Worm (Caenorhabditis elegans) whole organism, young adult: Measurements from ENCODE around the gene epg-9.

Experiments
- B0261.1 ChIP-seq: sonication (generic microtip); optimal IDR thresholded peaks from 2 replicates; lab custom pipeline; 2016; ENCODE audit warnings: mild to moderate bottlenecking, missing genetic modification characterization, moderate library complexity, missing compliant biosample characterization
- D2030.7 ChIP-seq: fragments of 200-800 bp; sonication (Bioruptor generic); IDR thresholded peaks from 2 replicates; pipeline ENCODE4 v1.3.6; 2022; ENCODE audit warnings: missing genetic modification reagents, missing genetic modification characterization, missing compliant biosample characterization
- K11D2.4 ChIP-seq: fragments of 200-800 bp; sonication (Bioruptor generic); IDR thresholded peaks from 2 replicates; pipeline ENCODE4 v1.3.6; 2022; ENCODE audit warnings: missing genetic modification reagents, missing genetic modification characterization, missing compliant biosample characterization
- K12H6.12 ChIP-seq: fragments of 200-800 bp; sonication (Bioruptor generic); optimal IDR thresholded peaks from 2 replicates; lab custom pipeline; 2018; ENCODE audit warnings: mild to moderate bottlenecking, missing genetic modification characterization, missing compliant biosample characterization
- T07F8.4 ChIP-seq: sonication (generic microtip); optimal IDR thresholded peaks from 2 replicates; lab custom pipeline; 2016; ENCODE audit warnings: mild to moderate bottlenecking, missing genetic modification characterization, moderate library complexity, missing compliant biosample characterization
- Y67H2A.10 ChIP-seq: fragments of 200-800 bp; sonication (Bioruptor generic); conservative IDR thresholded peaks from 2 replicates; pipeline ENCODE4 v1.3.6; 2022; ENCODE audit warnings: missing genetic modification reagents, missing genetic modification characterization, missing compliant biosample characterization
- akir-1 ChIP-seq: fragments of 200-800 bp; sonication (Bioruptor generic); optimal IDR thresholded peaks from 2 replicates; lab custom pipeline; 2018; ENCODE audit warnings: mild to moderate bottlenecking, missing genetic modification characterization, moderate library complexity, missing compliant biosample characterization
- aptf-2 ChIP-seq: fragments of 200-800 bp; sonication (Bioruptor generic); conservative IDR thresholded peaks from 2 replicates; pipeline ENCODE4 v1.3.6; 2022; ENCODE audit warnings: missing genetic modification reagents, missing genetic modification characterization, missing compliant biosample characterization
- aptf-3 ChIP-seq: fragments of 200-800 bp; sonication (Bioruptor generic); IDR thresholded peaks from 2 replicates; pipeline ENCODE4 v1.3.6; 2022; ENCODE audit warnings: missing genetic modification characterization, missing compliant biosample characterization
- atf-7 ChIP-seq: sonication (generic microtip); optimal IDR thresholded peaks from 2 replicates; lab custom pipeline; 2017; ENCODE audit warnings: mild to moderate bottlenecking, missing genetic modification characterization, missing compliant biosample characterization
- athp-1 ChIP-seq: sonication (generic microtip); optimal IDR thresholded peaks from 2 replicates; lab custom pipeline; 2017; ENCODE audit warnings: mild to moderate bottlenecking, missing genetic modification characterization, missing compliant biosample characterization
- attf-5 ChIP-seq: fragments of 200-800 bp; sonication (Bioruptor generic); optimal IDR thresholded peaks from 2 replicates; lab custom pipeline; 2018; ENCODE audit warnings: mild to moderate bottlenecking, missing genetic modification characterization, missing compliant biosample characterization
- attf-6 ChIP-seq: fragments of 200-800 bp; sonication (Bioruptor generic); IDR thresholded peaks from 2 replicates; pipeline ENCODE4 v1.3.6; 2022; ENCODE audit warnings: missing genetic modification reagents, missing genetic modification characterization, missing compliant biosample characterization
- bed-2 ChIP-seq: fragments of 200-800 bp; sonication (Bioruptor generic); IDR thresholded peaks from 2 replicates; pipeline ENCODE4 v1.3.6; 2022; ENCODE audit warnings: missing genetic modification reagents, missing genetic modification characterization, missing compliant biosample characterization
- ccch-3 ChIP-seq: fragments of 200-800 bp; sonication (Bioruptor generic); optimal IDR thresholded peaks from 2 replicates; lab custom pipeline; 2018; ENCODE audit warnings: mild to moderate bottlenecking, missing genetic modification characterization, missing compliant biosample characterization
- ceh-27 ChIP-seq: fragments of 200-800 bp; sonication (Bioruptor generic); optimal IDR thresholded peaks from 2 replicates; lab custom pipeline; 2018; ENCODE audit warnings: mild to moderate bottlenecking, missing genetic modification characterization, moderate library complexity, missing compliant biosample characterization
- ceh-79 ChIP-seq: sonication (generic microtip); optimal IDR thresholded peaks from 2 replicates; lab custom pipeline; 2017; ENCODE audit warnings: mild to moderate bottlenecking, missing genetic modification characterization, missing compliant biosample characterization
- die-1 ChIP-seq: sonication (generic microtip); optimal IDR thresholded peaks from 2 replicates; lab custom pipeline; 2016; ENCODE audit warnings: missing genotype, mild to moderate bottlenecking, missing genetic modification characterization, missing compliant biosample characterization
- dpff-1 ChIP-seq: sonication (generic microtip); optimal IDR thresholded peaks from 2 replicates; lab custom pipeline; 2017; ENCODE audit warnings: mild to moderate bottlenecking, missing genetic modification characterization, missing compliant biosample characterization
- dpl-1 ChIP-seq: fragments of 150-350 bp; optimal IDR thresholded peaks from 2 replicates; lab custom pipeline; 2014; ENCODE audit warnings: missing biosample characterization, missing genetic modification reagents, missing genetic modification characterization
- efl-1 ChIP-seq: fragments of 150-350 bp; optimal IDR thresholded peaks from 2 replicates; lab custom pipeline; 2014; ENCODE audit warnings: missing biosample characterization, missing genetic modification reagents, missing genetic modification characterization
- egrh-3 ChIP-seq: fragments of 200-800 bp; sonication (Bioruptor generic); IDR thresholded peaks from 2 replicates; pipeline ENCODE4 v1.3.6; 2022; ENCODE audit warnings: missing genetic modification reagents, missing genetic modification characterization, missing compliant biosample characterization
- gei-17 ChIP-seq: fragments of 200-800 bp; sonication (Bioruptor generic); optimal IDR thresholded peaks from 2 replicates; lab custom pipeline; 2018; ENCODE audit warnings: mild to moderate bottlenecking, missing genetic modification characterization, missing compliant biosample characterization
- him-1 ChIP-seq: sonication (generic microtip); optimal IDR thresholded peaks from 2 replicates; lab custom pipeline; 2016; ENCODE audit warnings: missing genotype, missing genetic modification reagents, missing genetic modification characterization, missing compliant biosample characterization
- hlh-26 ChIP-seq: fragments of 200-800 bp; sonication (Bioruptor generic); conservative IDR thresholded peaks from 2 replicates; pipeline ENCODE4 v1.3.6; 2022; ENCODE audit warnings: missing genetic modification reagents, missing genetic modification characterization, missing compliant biosample characterization
- hmg-1.2 ChIP-seq: fragments of 200-800 bp; sonication (Bioruptor generic); IDR thresholded peaks from 2 replicates; pipeline ENCODE4 v1.3.6; 2022; ENCODE audit warnings: missing genetic modification reagents, missing genetic modification characterization, missing compliant biosample characterization
- hsf-1 ChIP-seq: fragments of 200-800 bp; sonication (Bioruptor generic); IDR thresholded peaks from 2 replicates; pipeline ENCODE4 v1.3.6; 2022; ENCODE audit warnings: missing genetic modification reagents, missing genetic modification characterization, missing compliant biosample characterization
- lir-1 ChIP-seq: fragments of 200-800 bp; sonication (Bioruptor generic); conservative IDR thresholded peaks from 2 replicates; pipeline ENCODE4 v1.3.6; 2022; ENCODE audit warnings: missing genetic modification reagents, missing genetic modification characterization, missing compliant biosample characterization
- madf-10 ChIP-seq: sonication (generic microtip); optimal IDR thresholded peaks from 2 replicates; lab custom pipeline; 2016; ENCODE audit warnings: mild to moderate bottlenecking, missing genetic modification characterization, missing compliant biosample characterization
- madf-6 ChIP-seq: fragments of 200-800 bp; sonication (Bioruptor generic); IDR thresholded peaks from 2 replicates; pipeline ENCODE4 v1.3.6; 2022; ENCODE audit warnings: missing genetic modification reagents, missing genetic modification characterization, missing compliant biosample characterization
- mcd-1 ChIP-seq: fragments of 200-800 bp; sonication (Bioruptor generic); IDR thresholded peaks from 2 replicates; pipeline ENCODE4 v1.3.6; 2022; ENCODE audit warnings: missing genetic modification reagents, missing genetic modification characterization, missing compliant biosample characterization
- nfya-2 ChIP-seq: fragments of 200-800 bp; sonication (Bioruptor generic); IDR thresholded peaks from 2 replicates; pipeline ENCODE4 v1.3.6; 2022; ENCODE audit warnings: missing genetic modification reagents, missing genetic modification characterization, missing compliant biosample characterization
- nfyb-1 ChIP-seq: fragments of 200-800 bp; sonication (Bioruptor generic); IDR thresholded peaks from 2 replicates; pipeline ENCODE4 v1.3.6; 2022; ENCODE audit warnings: missing genetic modification reagents, missing genetic modification characterization, missing compliant biosample characterization
- nhr-120 ChIP-seq: fragments of 200-800 bp; sonication (Bioruptor generic); IDR thresholded peaks from 2 replicates; pipeline ENCODE4 v1.3.6; 2022; ENCODE audit warnings: missing genetic modification characterization, missing compliant biosample characterization
- nhr-80 ChIP-seq: sonication (generic microtip); optimal IDR thresholded peaks from 2 replicates; lab custom pipeline; 2016; ENCODE audit warnings: missing genetic modification characterization, missing compliant biosample characterization
- snpc-1.1 ChIP-seq: sonication (generic microtip); optimal IDR thresholded peaks from 2 replicates; lab custom pipeline; 2017; ENCODE audit warnings: missing genetic modification characterization, mild to moderate bottlenecking, missing compliant biosample characterization, antibody characterized with exemption, moderate library complexity, missing genotype, missing genetic modification reagents; ENCODE audit not compliant: insufficient read depth
- somi-1 ChIP-seq: fragments of 200-800 bp; sonication (Bioruptor generic); optimal IDR thresholded peaks from 2 replicates; lab custom pipeline; 2018; ENCODE audit warnings: mild to moderate bottlenecking, missing genetic modification characterization, missing compliant biosample characterization
- tbp1 ChIP-seq: fragments of 200-800 bp; sonication (Bioruptor generic); optimal IDR thresholded peaks from 2 replicates; lab custom pipeline; 2018; ENCODE audit warnings: mild to moderate bottlenecking, missing genetic modification characterization, missing compliant biosample characterization
- tbx-9 ChIP-seq: sonication (generic microtip); optimal IDR thresholded peaks from 2 replicates; lab custom pipeline; 2016; ENCODE audit warnings: borderline replicate concordance, missing genetic modification characterization, inconsistent platforms, missing compliant biosample characterization
- unc-62 ChIP-seq: fragments of 150-350 bp; optimal IDR thresholded peaks from 2 replicates; lab custom pipeline; 2014; ENCODE audit warnings: missing biosample characterization, missing genetic modification reagents, missing genetic modification characterization
- zim-3 ChIP-seq: sonication (generic microtip); optimal IDR thresholded peaks from 2 replicates; lab custom pipeline; 2017; ENCODE audit warnings: mild to moderate bottlenecking, missing genetic modification characterization, moderate library complexity, missing compliant biosample characterization
- ztf-18 ChIP-seq: sonication (generic microtip); optimal IDR thresholded peaks from 2 replicates; lab custom pipeline; 2016; ENCODE audit warnings: missing genotype, mild to moderate bottlenecking, missing genetic modification characterization, missing compliant biosample characterization
- ztf-3 ChIP-seq: fragments of 200-800 bp; sonication (Bioruptor generic); optimal IDR thresholded peaks from 2 replicates; lab custom pipeline; 2018; ENCODE audit warnings: mild to moderate bottlenecking, missing genetic modification characterization, missing compliant biosample characterization
- ztf-6 ChIP-seq: fragments of 200-800 bp; sonication (Bioruptor generic); IDR thresholded peaks from 2 replicates; pipeline ENCODE4 v1.3.6; 2022; ENCODE audit warnings: missing genetic modification reagents, missing genetic modification characterization, missing compliant biosample characterization

Gene epg-9

ce11 chrIV:2616853-2617252 is 15.9 kb downstream of the epg-9 start:
- no peak for TF ChIP-seq athp-1
- TF ChIP-seq hsf-1 (GFP tag; lab: Robert Waterston, UW), result no peak
- TF ChIP-seq die-1, result no peak
- no peak for TF ChIP-seq bed-2 (GFP tag; lab: Robert Waterston, UW)
- TF ChIP-seq ceh-27, result no peak
- TF ChIP-seq Y67H2A.10 (GFP tag; lab: Robert Waterston, UW), result no peak
- TF ChIP-seq ztf-18, result no peak
- TF ChIP-seq ztf-3 (GFP tag; lab: Kevin White, UChicago), result no peak
- no peak for TF ChIP-seq tbx-9 (tag; lab: Kevin White, UChicago)
- no peak for TF ChIP-seq atf-7 (tag; lab: Kevin White, UChicago)
- TF ChIP-seq egrh-3 (GFP tag; lab: Robert Waterston, UW), result no peak
- TF ChIP-seq dpff-1 (tag; lab: Kevin White, UChicago), result no peak

- TF ChIP-seq ceh-79 (tag; lab: Kevin White, UChicago) (no peak), nhr-80 (tag; lab: Kevin White, UChicago) (peak; percentile 81), hmg-1.2 (GFP tag; lab: Robert Waterston, UW) (peak; percentile 61)
Measured at ce11 chrIV:2618611-2619010, 17.7 kb downstream of the epg-9 start, which contains the start of gene smf-3. TSS of gene smf-3 (plus strand) at chrIV:2618869.

ce11 chrIV:2628171-2628570 is 27.2 kb downstream of the epg-9 start, which contains the start of gene ngn-1:
TSS of gene ngn-1 (minus strand) at chrIV:2628271.
- TF ChIP-seq ztf-18 (no peak), tbp1 (no peak), atf-7 (tag; lab: Kevin White, UChicago) (no peak), lir-1 (GFP tag; lab: Robert Waterston, UW) (no peak), ztf-6 (GFP tag; lab: Robert Waterston, UW) (no peak), somi-1 (GFP tag; lab: Kevin White, UChicago) (no peak), efl-1 (GFP tag; lab: Kevin White, UChicago) (no peak), akir-1 (no peak), nfya-2 (no peak), nhr-120 (GFP tag; lab: Robert Waterston, UW) (no peak), snpc-1.1 (tag; lab: Kevin White, UChicago) (no peak), unc-62 (GFP tag; lab: Kevin White, UChicago) (no peak), K12H6.12 (tag; lab: Kevin White, UChicago) (no peak), aptf-2 (no peak), gei-17 (GFP tag; lab: Kevin White, UChicago) (no peak), mcd-1 (GFP tag; lab: Robert Waterston, UW) (no peak)

- TF ChIP-seq K12H6.12 (tag; lab: Kevin White, UChicago) (no peak), B0261.1 (tag; lab: Kevin White, UChicago) (no peak), aptf-3 (no peak), nfyb-1 (GFP tag; lab: Robert Waterston, UW) (no peak), somi-1 (GFP tag; lab: Kevin White, UChicago) (no peak), gei-17 (GFP tag; lab: Kevin White, UChicago) (no peak), T07F8.4 (no peak), madf-10 (tag; lab: Kevin White, UChicago) (no peak), snpc-1.1 (tag; lab: Kevin White, UChicago) (no peak), nhr-80 (tag; lab: Kevin White, UChicago) (no peak), zim-3 (tag; lab: Kevin White, UChicago) (no peak), dpl-1 (no peak), K11D2.4 (GFP tag; lab: Robert Waterston, UW) (no peak), D2030.7 (GFP tag; lab: Robert Waterston, UW) (no peak), attf-5 (GFP tag; lab: Kevin White, UChicago) (no peak), hlh-26 (GFP tag; lab: Robert Waterston, UW) (no peak), ccch-3 (GFP tag; lab: Kevin White, UChicago) (no peak), attf-6 (GFP tag; lab: Robert Waterston, UW) (no peak), him-1 (no peak), madf-6 (GFP tag; lab: Robert Waterston, UW) (no peak)
Measured at ce11 chrIV:2630145-2630544, 29.2 kb downstream of the epg-9 start.
